Worm (Caenorhabditis elegans) whole organism, L4 larva: Measurements from ENCODE around the gene lys-8.
A peak's percentile ranks its signal among the peaks of the same experiment; 100 is the strongest.

ENCODE experiments used
- F26F4.8 ChIP-seq: fragments of 200-800 bp; sonication (Bioruptor generic); conservative IDR thresholded peaks from 2 replicates; pipeline ENCODE4 v1.3.6; 2022; ENCODE audit warnings: missing genetic modification characterization, missing compliant biosample characterization
- F37D6.2 ChIP-seq: sonication (generic microtip); optimal IDR thresholded peaks from 2 replicates; lab custom pipeline; 2016; ENCODE audit warnings: mild to moderate bottlenecking, missing genetic modification characterization, missing compliant biosample characterization
- T20F7.1 ChIP-seq: fragments of 200-800 bp; sonication (Bioruptor generic); optimal IDR thresholded peaks from 2 replicates; lab custom pipeline; 2018; ENCODE audit warnings: mild to moderate bottlenecking, missing genetic modification characterization, missing compliant biosample characterization
- Y75B8A.6 ChIP-seq: fragments of 200-800 bp; sonication (Bioruptor generic); IDR thresholded peaks from 2 replicates; pipeline ENCODE4 v1.3.6; 2022; ENCODE audit warnings: missing genetic modification reagents, missing genetic modification characterization, missing compliant biosample characterization
- aha-1 ChIP-seq: fragments of 150-350 bp; peaks from one replicate; lab custom pipeline; 2014; ENCODE audit warnings: missing biosample characterization, missing genetic modification characterization
- arid-1 ChIP-seq: fragments of 200-800 bp; sonication (Bioruptor generic); conservative IDR thresholded peaks from 2 replicates; pipeline ENCODE4 v1.3.6; 2022; ENCODE audit warnings: missing genetic modification reagents, missing genetic modification characterization, missing compliant biosample characterization
- ceh-20 ChIP-seq: fragments of 200-800 bp; sonication (Bioruptor generic); IDR thresholded peaks from 2 replicates; pipeline ENCODE4 v1.3.6; 2022; ENCODE audit warnings: missing genetic modification reagents, missing genetic modification characterization, missing compliant biosample characterization
- ceh-62 ChIP-seq: sonication (generic microtip); optimal IDR thresholded peaks from 2 replicates; lab custom pipeline; 2017; ENCODE audit warnings: missing biosample characterization, missing genetic modification characterization
- ctbp-1 ChIP-seq: fragments of 200-800 bp; sonication (Bioruptor generic); IDR thresholded peaks from 2 replicates; pipeline ENCODE4 v1.3.6; 2022; ENCODE audit warnings: missing genetic modification reagents, missing genetic modification characterization, missing compliant biosample characterization
- daf-16 ChIP-seq, 3 experiments: sonication (generic microtip); optimal IDR thresholded peaks; 2 replicates each; lab custom pipeline; 2016 to 2017; ENCODE audit warnings: missing genetic modification characterization in 3 of 3, missing genetic modification reagents in 3 of 3, mild to moderate bottlenecking in 2 of 3, missing compliant biosample characterization in 2 of 3, missing biosample characterization in 1 of 3, moderate library complexity in 1 of 3
- dmd-6 ChIP-seq: fragments of 200-800 bp; sonication (Bioruptor generic); IDR thresholded peaks from 2 replicates; pipeline ENCODE4 v1.3.6; 2022; ENCODE audit warnings: missing genetic modification reagents, missing genetic modification characterization, missing compliant biosample characterization
- dmd-8 ChIP-seq: fragments of 200-800 bp; sonication (Bioruptor generic); IDR thresholded peaks from 2 replicates; pipeline ENCODE4 v1.3.6; 2022; ENCODE audit warnings: missing genetic modification characterization, missing compliant biosample characterization
- dmd-9 ChIP-seq: fragments of 200-800 bp; sonication (Bioruptor generic); IDR thresholded peaks from 2 replicates; pipeline ENCODE4 v1.3.6; 2022; ENCODE audit warnings: missing genetic modification reagents, missing genetic modification characterization, missing compliant biosample characterization
- dpl-1 ChIP-seq: fragments of 150-350 bp; optimal IDR thresholded peaks from 2 replicates; lab custom pipeline; 2014; ENCODE audit warnings: missing biosample characterization, missing genetic modification reagents, missing genetic modification characterization
- dve-1 ChIP-seq: sonication (generic microtip); optimal IDR thresholded peaks from 2 replicates; lab custom pipeline; 2017; ENCODE audit warnings: antibody characterized with exemption, mild to moderate bottlenecking, missing genetic modification characterization, missing compliant biosample characterization; ENCODE audit not compliant: insufficient read depth
- hif-1 ChIP-seq, 2 experiments: sonication (generic microtip); optimal IDR thresholded peaks; 2 replicates each; lab custom pipeline; 2016 to 2017; ENCODE audit warnings: missing compliant biosample characterization in 2 of 2, missing genetic modification characterization in 2 of 2, missing genetic modification reagents in 2 of 2, missing genotype in 2 of 2, mild to moderate bottlenecking in 1 of 2
- hlh-30 ChIP-seq: sonication (generic microtip); optimal IDR thresholded peaks from 2 replicates; lab custom pipeline; 2017; ENCODE audit warnings: antibody characterized with exemption, mild to moderate bottlenecking, missing genetic modification characterization, missing compliant biosample characterization; ENCODE audit not compliant: insufficient read depth
- lin-13 ChIP-seq: fragments of 150-350 bp; optimal IDR thresholded peaks from 2 replicates; lab custom pipeline; 2014; ENCODE audit warnings: missing biosample characterization, missing genetic modification reagents, missing genetic modification characterization
- lin-38 ChIP-seq: fragments of 200-800 bp; sonication (Bioruptor generic); IDR thresholded peaks from 2 replicates; pipeline ENCODE4 v1.3.6; 2022; ENCODE audit warnings: missing genetic modification reagents, missing genetic modification characterization, missing compliant biosample characterization
- lsy-2 ChIP-seq, 2 experiments: fragments of 150-350 bp in 1 of 2; sonication (generic microtip) in 1 of 2; optimal IDR thresholded peaks; 2 replicates each; lab custom pipeline; 2014 to 2017; ENCODE audit warnings: missing biosample characterization in 2 of 2, missing genetic modification characterization in 2 of 2
- mdl-1 ChIP-seq, 2 experiments: fragments of 150-350 bp in 1 of 2; sonication (generic microtip) in 1 of 2; optimal IDR thresholded peaks; 2 replicates each; lab custom pipeline; 2014 to 2017; ENCODE audit warnings: missing biosample characterization in 2 of 2, missing genetic modification characterization in 2 of 2
- mep-1 ChIP-seq: fragments of 150-350 bp; sonication (generic microtip); optimal IDR thresholded peaks from 3 replicates; lab custom pipeline; 2014; ENCODE audit warnings: missing biosample characterization, missing genetic modification characterization
- mes-2 ChIP-seq: sonication (generic microtip); optimal IDR thresholded peaks from 2 replicates; lab custom pipeline; 2016; ENCODE audit warnings: missing genotype, mild to moderate bottlenecking, missing genetic modification characterization, missing compliant biosample characterization; ENCODE audit not compliant: poor library complexity, severe bottlenecking
- mxl-3 ChIP-seq: fragments of 200-800 bp; sonication (Bioruptor generic); optimal IDR thresholded peaks from 2 replicates; lab custom pipeline; 2018; ENCODE audit warnings: mild to moderate bottlenecking, missing genetic modification characterization, missing compliant biosample characterization
- nhr-25 ChIP-seq: sonication (generic microtip); optimal IDR thresholded peaks from 2 replicates; lab custom pipeline; 2017; ENCODE audit warnings: missing genetic modification characterization, mild to moderate bottlenecking, missing compliant biosample characterization, antibody characterized with exemption, moderate library complexity, borderline replicate concordance; ENCODE audit not compliant: insufficient read depth
- nhr-28 ChIP-seq: fragments of 150-350 bp; optimal IDR thresholded peaks from 2 replicates; lab custom pipeline; 2014; ENCODE audit warnings: missing biosample characterization, missing genetic modification characterization
- nhr-48 ChIP-seq: sonication (generic microtip); optimal IDR thresholded peaks from 2 replicates; lab custom pipeline; 2016; ENCODE audit warnings: mild to moderate bottlenecking, missing genetic modification characterization, missing compliant biosample characterization
- nhr-77 ChIP-seq: fragments of 150-350 bp; optimal IDR thresholded peaks from 2 replicates; lab custom pipeline; 2014; ENCODE audit warnings: missing biosample characterization, missing genetic modification characterization
- pha-4 ChIP-seq, 2 experiments: fragments of 150-350 bp in 1 of 2; fragments of 200-800 bp in 1 of 2; sonication (Bioruptor generic) in 1 of 2; IDR thresholded peaks in 1 of 2; optimal IDR thresholded peaks in 1 of 2; 2 replicates each; pipeline versions ENCODE4 v1.3.6 to Lab custom; 2014 to 2022; ENCODE audit warnings: missing genetic modification characterization in 2 of 2, missing genetic modification reagents in 2 of 2, missing biosample characterization in 1 of 2, missing compliant biosample characterization in 1 of 2
- php-3 ChIP-seq: fragments of 200-800 bp; sonication (Bioruptor generic); IDR thresholded peaks from 2 replicates; pipeline ENCODE4 v1.3.6; 2022; ENCODE audit warnings: missing genetic modification reagents, missing genetic modification characterization, missing compliant biosample characterization
- pqm-1 ChIP-seq: sonication (generic microtip); optimal IDR thresholded peaks from 2 replicates; lab custom pipeline; 2017; ENCODE audit warnings: missing biosample characterization, missing genetic modification characterization
- rbr-2 ChIP-seq: sonication (generic microtip); optimal IDR thresholded peaks from 2 replicates; lab custom pipeline; 2016; ENCODE audit warnings: missing genotype, missing genetic modification characterization, missing compliant biosample characterization
- unc-130 ChIP-seq: sonication (generic microtip); optimal IDR thresholded peaks from 2 replicates; lab custom pipeline; 2016; ENCODE audit warnings: missing genetic modification reagents, missing genetic modification characterization, missing compliant biosample characterization
- unc-62 ChIP-seq, 3 experiments: fragments of 150-350 bp in 1 of 3; sonication (generic microtip); optimal IDR thresholded peaks in 2 of 3; peaks in 1 of 3; 1 replicate in 1 of 3; 2 replicates in 2 of 3; lab custom pipeline; 2014 to 2017; ENCODE audit warnings: missing biosample characterization in 3 of 3, missing genetic modification characterization in 3 of 3, missing genetic modification reagents in 3 of 3, missing genotype in 1 of 3
- vab-7 ChIP-seq: fragments of 200-800 bp; sonication (Bioruptor generic); IDR thresholded peaks from 2 replicates; pipeline ENCODE4 v1.3.6; 2022; ENCODE audit warnings: missing genetic modification reagents, missing genetic modification characterization, missing compliant biosample characterization
- ztf-7 ChIP-seq: fragments of 150-350 bp; optimal IDR thresholded peaks from 2 replicates; lab custom pipeline; 2014; ENCODE audit warnings: missing biosample characterization, missing genetic modification characterization

The lys-8 gene

DNA sequence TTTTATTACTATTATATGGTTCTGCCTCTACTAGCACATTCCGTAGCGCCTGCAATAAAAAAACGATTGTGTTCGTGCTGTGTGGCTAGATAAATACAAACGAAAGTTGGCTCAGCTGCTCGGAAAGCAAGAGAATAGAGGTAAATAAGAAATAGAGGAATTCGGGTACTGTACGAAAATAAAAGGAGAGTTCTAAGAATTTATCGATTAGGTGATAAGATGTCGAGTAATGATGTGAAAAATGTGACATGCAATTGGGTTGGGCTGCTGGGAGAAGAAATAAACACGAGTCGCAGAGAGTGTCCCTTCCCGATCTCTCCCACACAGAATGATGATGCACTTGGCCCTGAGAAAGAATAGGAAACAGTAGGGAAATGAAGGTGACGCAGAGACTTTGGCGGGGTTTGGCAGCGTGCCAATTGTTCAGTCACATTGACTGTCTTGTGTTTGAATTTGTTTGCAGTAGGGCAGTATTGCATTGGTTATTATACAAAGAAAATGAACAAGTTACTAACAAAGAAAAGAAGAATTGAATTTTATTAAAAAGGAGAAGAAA lies 7.5 kb downstream of the lys-8 start, which contains the start of gene cdc-14 (continued):
- TF ChIP-seq vab-7 (GFP tag; lab: Robert Waterston, UW) (no peak), pqm-1 (tag; lab: Kevin White, UChicago) (no peak), lin-38 (peak; percentile 75), lsy-2 (tag; optimal IDR thresholded peaks at IDR 0.05; lab: Kevin White, UChicago) (peak; percentile 9 to 80), mes-2 (tag; lab: Kevin White, UChicago) (peak; percentile 62), nhr-48 (no peak), aha-1 (no peak), F37D6.2 (tag; lab: Kevin White, UChicago) (no peak), hif-1 (tag; optimal IDR thresholded peaks at IDR 0.05; lab: Kevin White, UChicago) (peak in 1 of 2 experiments; percentile 44), Y75B8A.6 (GFP tag; lab: Robert Waterston, UW) (no peak), dmd-6 (peak; percentile 39; the same call in 1 of the 2 replicates), rbr-2 (peak; percentile 32), nhr-25 (tag; lab: Kevin White, UChicago) (peak; percentile 61), php-3 (no peak), mxl-3 (peak; percentile 81), dmd-9 (GFP tag; lab: Robert Waterston, UW) (no peak), dpl-1 (GFP tag; lab: Kevin White, UChicago) (peak; percentile 66), ctbp-1 (GFP tag; lab: Robert Waterston, UW) (0 out of 2 replicates have a peak, but pooled peaks have one; percentile 18), daf-16 (GFP tag; optimal IDR thresholded peaks at IDR 0.05; lab: Kevin White, UChicago) (peak in 1 of 2 experiments; percentile 12), daf-16 (tag; optimal IDR thresholded peaks at IDR 0.05; lab: Kevin White, UChicago) (peak; percentile 56), ceh-62 (no peak), pha-4 (GFP tag; IDR thresholded peaks at IDR 0.05; lab: Robert Waterston, UW) (no peak), pha-4 (tag; optimal IDR thresholded peaks at IDR 0.05; lab: Kevin White, UChicago) (peak; percentile 13)

ce11 chrII:5594210-5594764 lies 8.3 kb downstream of the lys-8 start, which contains the start of gene ttc-4:
TSS of gene ttc-4 (plus strand) at chrII:5594714.
- TF ChIP-seq mdl-1 (tag; optimal IDR thresholded peaks at IDR 0.05; lab: Kevin White, UChicago) (peak in 1 of 2 experiments; percentile 0), unc-62 (GFP tag; optimal IDR thresholded peaks at IDR 0.05 in 1 of 2; lab: Kevin White, UChicago) (peak in 1 of 2 experiments; percentile 21), unc-62 (tag; optimal IDR thresholded peaks at IDR 0.05; lab: Kevin White, UChicago) (no peak), ceh-20 (GFP tag; lab: Robert Waterston, UW) (no peak), arid-1 (GFP tag; lab: Robert Waterston, UW) (no peak), rbr-2 (peak; percentile 18), hif-1 (tag; optimal IDR thresholded peaks at IDR 0.05; lab: Kevin White, UChicago) (peak in 1 of 2 experiments; percentile 82), nhr-77 (tag; lab: Kevin White, UChicago) (peak; percentile 62), dpl-1 (GFP tag; lab: Kevin White, UChicago) (peak; percentile 39), lsy-2 (tag; optimal IDR thresholded peaks at IDR 0.05; lab: Kevin White, UChicago) (peak in 1 of 2 experiments; percentile 64), pha-4 (GFP tag; IDR thresholded peaks at IDR 0.05; lab: Robert Waterston, UW) (no peak), pha-4 (tag; optimal IDR thresholded peaks at IDR 0.05; lab: Kevin White, UChicago) (no peak), unc-130 (GFP tag; lab: Kevin White, UChicago) (peak; percentile 64), dmd-8 (no peak), ztf-7 (tag; lab: Kevin White, UChicago) (no peak), lin-38 (peak; percentile 91), dmd-9 (GFP tag; lab: Robert Waterston, UW) (no peak), nhr-28 (peak; percentile 39), F26F4.8 (GFP tag; lab: Robert Waterston, UW) (no peak), dve-1 (tag; lab: Kevin White, UChicago) (peak; percentile 54), hlh-30 (tag; lab: Kevin White, UChicago) (peak; percentile 43), mes-2 (tag; lab: Kevin White, UChicago) (peak; percentile 77), mep-1 (tag; lab: Kevin White, UChicago) (peak; percentile 25), lin-13 (GFP tag; lab: Kevin White, UChicago) (peak; percentile 31), T20F7.1 (GFP tag; lab: Kevin White, UChicago) (peak; percentile 25)
